Worm (Caenorhabditis elegans): Measurements from ENCODE around the gene oac-12.

DNA sequence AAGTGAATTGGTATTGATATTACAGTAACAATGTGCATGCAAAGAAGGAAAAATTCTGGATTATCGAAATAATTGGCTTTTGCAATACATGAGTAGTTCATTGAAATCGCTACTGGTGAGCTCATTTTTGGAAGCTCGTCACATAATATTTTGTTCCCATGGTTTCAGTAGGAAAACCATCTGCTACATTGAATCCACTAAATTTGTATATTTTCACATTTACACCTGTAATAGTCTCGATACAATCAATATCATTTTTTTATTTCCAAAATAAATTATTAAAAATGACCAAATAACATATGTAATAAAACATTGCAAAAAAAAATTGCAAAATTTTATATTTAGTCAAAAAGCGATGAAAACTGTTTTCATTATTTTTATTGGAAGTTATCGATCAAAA lies 17.3 kb downstream of the oac-12 start, which contains the start of gene srh-192:
- no peak for TF ChIP-seq lin-29 (GFP tag; IDR thresholded peaks at IDR 0.05)
- no peak for TF ChIP-seq lir-3 (tag; optimal IDR thresholded peaks at IDR 0.05)
- TF ChIP-seq lsy-2 (tag; optimal IDR thresholded peaks at IDR 0.05) = no peak
- no peak for TF ChIP-seq nhr-76 (tag; optimal IDR thresholded peaks at IDR 0.05)
- no peak for TF ChIP-seq R02D3.7 (tag; optimal IDR thresholded peaks at IDR 0.05)
- no peak for TF ChIP-seq nhr-11 (tag; optimal IDR thresholded peaks at IDR 0.05)
- no peak for TF ChIP-seq ztf-7 (tag; optimal IDR thresholded peaks at IDR 0.05)
- no peak for TF ChIP-seq snpc-4 (tag; optimal IDR thresholded peaks at IDR 0.05)
- TF ChIP-seq lin-13 (GFP tag; optimal IDR thresholded peaks at IDR 0.05) = no peak
- TF ChIP-seq ceh-82 (tag; optimal IDR thresholded peaks at IDR 0.05) = no peak
